Fruit fly (Drosophila melanogaster) S2 (cell line): Measurements from ENCODE around the gene ect.

Experiments
- CG8478 ChIP-seq: fragments of >200 bp; optimal IDR thresholded peaks from 2 replicates; lab custom pipeline; 2018
- CTCF ChIP-seq, 2 experiments: fragments of >200 bp; optimal IDR thresholded peaks; 2 replicates each; lab custom pipeline; 2018

dm6 chr3L:10242243-10242642 is 40.6 kb upstream of the ect start:
- TF ChIP-seq CG8478 (lab: Kevin White, UChicago) (no peak), CTCF (optimal IDR thresholded peaks at IDR 0.05; lab: Kevin White, UChicago) (no peak)
